Fruit fly (Drosophila melanogaster) whole organism, larva: Measurements from ENCODE around the gene Sap47.
A peak's percentile ranks its signal among the peaks of the same experiment; 100 is the strongest.

Experiments used
- noc ChIP-seq: fragments of 200-800 bp; sonication (Bioruptor generic); optimal IDR thresholded peaks from 3 replicates; lab custom pipeline; 2019; ENCODE audit warnings: missing biosample characterization, mild to moderate bottlenecking, missing genetic modification characterization, moderate library complexity

The Sap47 gene

dm6 chr3R:15928127-15928526 is 6.8 kb upstream of the Sap47 start:
- no peak for TF ChIP-seq noc (tag; lab: Kevin White, UChicago)

DNA sequence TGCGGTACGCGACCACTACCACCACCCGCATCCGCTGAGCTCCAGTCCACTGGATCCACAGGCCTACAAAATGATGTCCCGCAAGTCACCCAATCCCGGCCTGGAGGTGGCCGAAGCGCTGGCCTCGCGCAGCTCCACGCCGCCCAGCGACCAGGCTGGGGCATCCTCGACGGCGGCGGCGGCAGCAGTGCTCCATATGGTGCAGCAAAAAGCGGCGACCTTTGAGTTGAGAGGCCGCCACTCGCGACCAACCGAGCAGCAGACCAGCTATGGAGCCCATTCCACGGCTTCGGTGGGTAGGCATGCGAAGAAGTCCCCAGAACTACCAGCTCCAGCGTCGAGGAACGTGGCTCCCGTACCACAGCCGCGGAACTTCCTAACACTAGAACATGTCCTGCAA is 4.8 kb upstream of the Sap47 start:
- no peak for TF ChIP-seq noc (tag; lab: Kevin White, UChicago)

- no peak for TF ChIP-seq noc (tag; lab: Kevin White, UChicago)
These were observed 1.2 kb upstream of the Sap47 start, which contains the start of the genes CG5478 and blp for dm6 chr3R:15933609-15934232. Gene CG5478 (minus strand): TSS chr3R:15933734. Gene blp (plus strand): TSS chr3R:15933847.

dm6 chr3R:15935538-15935937 is 638 bp downstream of the Sap47 start:
- no peak for TF ChIP-seq noc (tag; lab: Kevin White, UChicago)

dm6 chr3R:15937708-15938107 is 2.8 kb downstream of the Sap47 start:
- no peak for TF ChIP-seq noc (tag; lab: Kevin White, UChicago)

dm6 chr3R:15947605-15948004 is 12.7 kb downstream of the Sap47 start:
- TF ChIP-seq noc (tag; lab: Kevin White, UChicago): no peak

dm6 chr3R:15950843-15951242 is 15.9 kb downstream of the Sap47 start, which contains the start of the genes CG31088 and CG46383:
Gene CG31088 (minus strand): TSS chr3R:15950943.
Gene CG46383 (minus strand): TSS chr3R:15950943.
- no peak for TF ChIP-seq noc (tag; lab: Kevin White, UChicago)

DNA sequence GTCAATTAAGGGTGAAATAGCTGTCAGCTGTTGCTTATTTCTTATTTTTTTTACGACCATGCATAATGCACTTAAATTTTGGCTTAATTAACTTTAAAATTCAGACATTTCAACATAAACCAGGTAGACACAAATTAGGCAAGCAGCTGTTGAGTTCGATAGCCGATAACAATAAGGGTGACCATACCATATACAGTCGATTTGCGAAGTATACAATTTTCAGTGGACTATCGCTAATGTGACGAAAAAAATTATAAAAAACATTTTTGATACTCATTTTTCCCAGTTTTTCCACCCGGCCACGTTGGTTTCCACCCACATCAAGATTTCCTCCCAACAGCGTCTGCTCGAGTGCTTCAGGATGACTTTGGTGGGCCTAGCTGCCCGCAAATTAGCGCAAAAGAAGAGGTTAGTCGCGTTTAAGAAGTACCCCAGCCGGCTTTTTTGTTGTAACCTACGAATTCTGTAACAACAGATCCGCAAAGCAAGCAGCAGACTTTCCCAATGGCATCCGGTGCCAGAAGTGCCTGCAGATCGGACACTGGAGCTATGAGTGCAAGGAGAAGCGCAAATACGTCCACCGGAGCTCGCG is 28.9 kb downstream of the Sap47 start, which contains the start of the genes CG4287 and CG5516:
TSS of gene CG4287 (minus strand) at position 178 of the 592 bp plus-strand sequence.
TSS of gene CG5516 (plus strand) at position 195 of the 592 bp plus-strand sequence.
- TF ChIP-seq noc (tag; lab: Kevin White, UChicago): no peak

dm6 chr3R:15965169-15965568 is 30.3 kb downstream of the Sap47 start, which contains the start of the genes CG32856 and Rbf2:
Gene CG32856 (minus strand): TSS chr3R:15965351.
Gene Rbf2 (plus strand): TSS chr3R:15965446.
- peak; percentile 92 for TF ChIP-seq noc (tag; lab: Kevin White, UChicago)

- TF ChIP-seq noc (tag; lab: Kevin White, UChicago): no peak
These were observed 37.5 kb downstream of the Sap47 start, which contains the start of gene mor for dm6 chr3R:15972298-15972978. Gene mor (minus strand): TSS chr3R:15972913.

dm6 chr3R:15972979-15973486 is 38.1 kb downstream of the Sap47 start, which contains the start of gene Hel89B:
Gene Hel89B (plus strand): TSS chr3R:15973298.
- TF ChIP-seq noc (tag; lab: Kevin White, UChicago): no peak

- TF ChIP-seq noc (tag; lab: Kevin White, UChicago): peak; percentile 59
These were observed 38.6 kb downstream of the Sap47 start for dm6 chr3R:15973488-15973975.

dm6 chr3R:15974235-15974634 is 39.3 kb downstream of the Sap47 start:
- TF ChIP-seq noc (tag; lab: Kevin White, UChicago): peak; percentile 86

- TF ChIP-seq noc (tag; lab: Kevin White, UChicago): no peak
These were observed 40.3 kb downstream of the Sap47 start for dm6 chr3R:15975170-15975569.

dm6 chr3R:15983541-15984229 is 48.8 kb downstream of the Sap47 start:
- TF ChIP-seq noc (tag; lab: Kevin White, UChicago): peak; percentile 29
